Worm (Caenorhabditis elegans) whole organism, L4 larva: ENCODE data around the gene srw-90.

Experiments
- F37D6.2 ChIP-seq: sonication (generic microtip); optimal IDR thresholded peaks from 2 replicates; lab custom pipeline; 2016; ENCODE audit warnings: mild to moderate bottlenecking, missing genetic modification characterization, missing compliant biosample characterization
- F44E2.7 ChIP-seq: fragments of 200-800 bp; sonication (Bioruptor generic); IDR thresholded peaks from 2 replicates; pipeline ENCODE4 v2.1.2; 2022; ENCODE audit warnings: missing genetic modification characterization, missing compliant biosample characterization
- T20F7.1 ChIP-seq: fragments of 200-800 bp; sonication (Bioruptor generic); optimal IDR thresholded peaks from 2 replicates; lab custom pipeline; 2018; ENCODE audit warnings: mild to moderate bottlenecking, missing genetic modification characterization, missing compliant biosample characterization
- aly-2 ChIP-seq: sonication (generic microtip); optimal IDR thresholded peaks from 2 replicates; lab custom pipeline; 2018; ENCODE audit warnings: missing biosample characterization, missing genetic modification characterization
- attf-4 ChIP-seq: sonication (generic microtip); optimal IDR thresholded peaks from 3 replicates; lab custom pipeline; 2017; ENCODE audit warnings: missing biosample characterization, missing genetic modification characterization
- ces-1 ChIP-seq: fragments of 150-350 bp; sonication (generic microtip); optimal IDR thresholded peaks from 4 replicates; lab custom pipeline; 2014; ENCODE audit warnings: missing biosample characterization, missing genetic modification reagents, missing genetic modification characterization
- daf-16 ChIP-seq, 3 experiments: sonication (generic microtip); optimal IDR thresholded peaks; 2 replicates each; lab custom pipeline; 2016 to 2017; ENCODE audit warnings: missing genetic modification characterization in 3 of 3, missing genetic modification reagents in 3 of 3, mild to moderate bottlenecking in 2 of 3, missing compliant biosample characterization in 2 of 3, missing biosample characterization in 1 of 3, moderate library complexity in 1 of 3
- daf-8 ChIP-seq: fragments of 200-800 bp; sonication (Bioruptor generic); IDR thresholded peaks from 2 replicates; pipeline ENCODE4 v1.3.6; 2022; ENCODE audit warnings: missing genetic modification characterization, missing compliant biosample characterization
- dmd-8 ChIP-seq: fragments of 200-800 bp; sonication (Bioruptor generic); IDR thresholded peaks from 2 replicates; pipeline ENCODE4 v1.3.6; 2022; ENCODE audit warnings: missing genetic modification characterization, missing compliant biosample characterization
- dmd-9 ChIP-seq: fragments of 200-800 bp; sonication (Bioruptor generic); IDR thresholded peaks from 2 replicates; pipeline ENCODE4 v1.3.6; 2022; ENCODE audit warnings: missing genetic modification reagents, missing genetic modification characterization, missing compliant biosample characterization
- dve-1 ChIP-seq: sonication (generic microtip); optimal IDR thresholded peaks from 2 replicates; lab custom pipeline; 2017; ENCODE audit warnings: antibody characterized with exemption, mild to moderate bottlenecking, missing genetic modification characterization, missing compliant biosample characterization; ENCODE audit not compliant: insufficient read depth
- egl-27 ChIP-seq: sonication (generic microtip); optimal IDR thresholded peaks from 3 replicates; lab custom pipeline; 2017; ENCODE audit warnings: missing biosample characterization, missing genetic modification reagents, missing genetic modification characterization
- fos-1 ChIP-seq: fragments of 150-350 bp; optimal IDR thresholded peaks from 2 replicates; lab custom pipeline; 2014; ENCODE audit warnings: missing biosample characterization, missing genetic modification characterization
- hlh-11 ChIP-seq: fragments of 200-800 bp; sonication (Bioruptor generic); optimal IDR thresholded peaks from 2 replicates; lab custom pipeline; 2018; ENCODE audit warnings: mild to moderate bottlenecking, missing genetic modification characterization, missing compliant biosample characterization
- jun-1 ChIP-seq: fragments of 150-350 bp; optimal IDR thresholded peaks from 2 replicates; lab custom pipeline; 2014; ENCODE audit warnings: missing biosample characterization, missing genetic modification reagents, missing genetic modification characterization
- lin-29 ChIP-seq: fragments of 200-800 bp; sonication (Bioruptor generic); IDR thresholded peaks from 2 replicates; pipeline ENCODE4 v1.3.6; 2022; ENCODE audit warnings: missing genetic modification reagents, missing genetic modification characterization, missing compliant biosample characterization
- lin-38 ChIP-seq: fragments of 200-800 bp; sonication (Bioruptor generic); IDR thresholded peaks from 2 replicates; pipeline ENCODE4 v1.3.6; 2022; ENCODE audit warnings: missing genetic modification reagents, missing genetic modification characterization, missing compliant biosample characterization
- lin-39 ChIP-seq: fragments of 150-350 bp; optimal IDR thresholded peaks from 2 replicates; lab custom pipeline; 2014; ENCODE audit warnings: missing biosample characterization, missing genetic modification reagents, missing genetic modification characterization
- lsy-2 ChIP-seq, 2 experiments: fragments of 150-350 bp in 1 of 2; sonication (generic microtip) in 1 of 2; optimal IDR thresholded peaks; 2 replicates each; lab custom pipeline; 2014 to 2017; ENCODE audit warnings: missing biosample characterization in 2 of 2, missing genetic modification characterization in 2 of 2
- madf-9 ChIP-seq: fragments of 200-800 bp; sonication (Bioruptor generic); conservative IDR thresholded peaks from 2 replicates; pipeline ENCODE4 v1.3.6; 2022; ENCODE audit warnings: missing genetic modification reagents, missing genetic modification characterization, missing compliant biosample characterization
- mxl-3 ChIP-seq: fragments of 200-800 bp; sonication (Bioruptor generic); optimal IDR thresholded peaks from 2 replicates; lab custom pipeline; 2018; ENCODE audit warnings: mild to moderate bottlenecking, missing genetic modification characterization, missing compliant biosample characterization
- nhr-11 ChIP-seq: fragments of 150-350 bp; optimal IDR thresholded peaks from 2 replicates; lab custom pipeline; 2014; ENCODE audit warnings: missing biosample characterization, missing genetic modification characterization
- nhr-237 ChIP-seq: sonication (generic microtip); optimal IDR thresholded peaks from 2 replicates; lab custom pipeline; 2017; ENCODE audit warnings: missing biosample characterization, missing genetic modification characterization
- nhr-28 ChIP-seq: fragments of 150-350 bp; optimal IDR thresholded peaks from 2 replicates; lab custom pipeline; 2014; ENCODE audit warnings: missing biosample characterization, missing genetic modification characterization
- nhr-41 ChIP-seq: fragments of 200-800 bp; sonication (Bioruptor generic); IDR thresholded peaks from 2 replicates; pipeline ENCODE4 v1.3.6; 2022; ENCODE audit warnings: missing genetic modification reagents, missing genetic modification characterization, missing compliant biosample characterization
- nhr-76 ChIP-seq: fragments of 150-350 bp; optimal IDR thresholded peaks from 2 replicates; lab custom pipeline; 2014; ENCODE audit warnings: missing biosample characterization, missing genetic modification characterization
- php-3 ChIP-seq: fragments of 200-800 bp; sonication (Bioruptor generic); IDR thresholded peaks from 2 replicates; pipeline ENCODE4 v1.3.6; 2022; ENCODE audit warnings: missing genetic modification reagents, missing genetic modification characterization, missing compliant biosample characterization
- pqm-1 ChIP-seq: sonication (generic microtip); optimal IDR thresholded peaks from 2 replicates; lab custom pipeline; 2017; ENCODE audit warnings: missing biosample characterization, missing genetic modification characterization
- rbr-2 ChIP-seq: sonication (generic microtip); optimal IDR thresholded peaks from 2 replicates; lab custom pipeline; 2016; ENCODE audit warnings: missing genotype, missing genetic modification characterization, missing compliant biosample characterization
- saeg-2 ChIP-seq: fragments of 200-800 bp; sonication (Bioruptor generic); IDR thresholded peaks from 2 replicates; pipeline ENCODE4 v1.3.6; 2022; ENCODE audit warnings: missing genetic modification reagents, missing genetic modification characterization, missing compliant biosample characterization
- skn-1 ChIP-seq: fragments of 150-350 bp; optimal IDR thresholded peaks from 2 replicates; lab custom pipeline; 2014; ENCODE audit warnings: missing biosample characterization, missing genetic modification characterization
- tag-97 ChIP-seq: fragments of 200-800 bp; sonication (Bioruptor generic); IDR thresholded peaks from 2 replicates; pipeline ENCODE4 v1.3.6; 2022; ENCODE audit warnings: missing genetic modification characterization, missing compliant biosample characterization
- tra-1 ChIP-seq: fragments of 200-800 bp; sonication (Bioruptor generic); IDR thresholded peaks from 2 replicates; pipeline ENCODE4 v1.3.6; 2022; ENCODE audit warnings: missing genetic modification reagents, missing genetic modification characterization, missing compliant biosample characterization
- unc-130 ChIP-seq: sonication (generic microtip); optimal IDR thresholded peaks from 2 replicates; lab custom pipeline; 2016; ENCODE audit warnings: missing genetic modification reagents, missing genetic modification characterization, missing compliant biosample characterization
- unc-62 ChIP-seq, 3 experiments: fragments of 150-350 bp in 1 of 3; sonication (generic microtip); optimal IDR thresholded peaks in 2 of 3; peaks in 1 of 3; 1 replicate in 1 of 3; 2 replicates in 2 of 3; lab custom pipeline; 2014 to 2017; ENCODE audit warnings: missing biosample characterization in 3 of 3, missing genetic modification characterization in 3 of 3, missing genetic modification reagents in 3 of 3, missing genotype in 1 of 3
- zfp-3 ChIP-seq: fragments of 200-800 bp; sonication (Bioruptor generic); conservative IDR thresholded peaks from 2 replicates; pipeline ENCODE4 v1.3.6; 2022; ENCODE audit warnings: missing genetic modification reagents, missing genetic modification characterization, missing compliant biosample characterization
- zip-11 ChIP-seq: fragments of 200-800 bp; sonication (Bioruptor generic); IDR thresholded peaks from 2 replicates; pipeline ENCODE4 v1.3.6; 2022; ENCODE audit warnings: missing genetic modification characterization, missing compliant biosample characterization
- zip-2 ChIP-seq: fragments of 150-350 bp; optimal IDR thresholded peaks from 2 replicates; lab custom pipeline; 2014; ENCODE audit warnings: missing biosample characterization, missing genetic modification characterization

srw-90 gene

DNA sequence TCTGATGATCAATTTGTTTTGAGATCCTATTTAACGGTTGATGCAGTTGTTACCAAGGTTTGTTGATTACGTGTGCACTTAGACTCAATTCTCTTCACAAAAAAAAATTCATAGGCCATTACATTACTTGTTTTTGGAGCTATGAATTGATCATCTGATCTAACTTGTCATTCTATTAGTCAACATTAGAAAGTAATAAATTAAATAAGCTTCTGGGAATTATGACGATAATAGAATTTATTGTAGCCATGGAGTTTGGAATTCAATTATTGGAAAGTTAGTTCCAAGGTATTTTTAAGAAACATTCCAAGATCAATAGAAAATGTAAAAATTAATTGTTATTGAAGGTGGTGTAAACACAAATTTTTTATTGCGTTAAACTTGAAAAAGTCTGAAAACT, 16.4 kb downstream of the srw-90 start:
- TF ChIP-seq fos-1 (no peak), nhr-41 (GFP tag; lab: Robert Waterston, UW) (no peak), ces-1 (GFP tag; lab: Kevin White, UChicago) (peak; percentile 5)

ce11 chrV:1719927-1720326, 18.1 kb downstream of the srw-90 start, which contains the start of gene srw-102:
TSS of gene srw-102 (plus strand) at chrV:1720227.
- TF ChIP-seq zip-2 (tag; lab: Kevin White, UChicago), result no peak
- no peak for TF ChIP-seq zfp-3
- TF ChIP-seq pqm-1 (tag; lab: Kevin White, UChicago), result no peak
- no peak for TF ChIP-seq mxl-3 (GFP tag; lab: Kevin White, UChicago)
- no peak for TF ChIP-seq dmd-8 (GFP tag; lab: Robert Waterston, UW)
- no peak for TF ChIP-seq nhr-11 (tag; lab: Kevin White, UChicago)
- no peak for TF ChIP-seq dmd-9 (GFP tag; lab: Robert Waterston, UW)
- no peak for TF ChIP-seq hlh-11 (tag; lab: Kevin White, UChicago)
- TF ChIP-seq tag-97, result no peak
- TF ChIP-seq F37D6.2 (tag; lab: Kevin White, UChicago), result no peak
- no peak for TF ChIP-seq zip-11 (GFP tag; lab: Robert Waterston, UW)
- no peak for TF ChIP-seq lin-29 (GFP tag; lab: Robert Waterston, UW)
- TF ChIP-seq saeg-2 (GFP tag; lab: Robert Waterston, UW), result no peak
- no peak for TF ChIP-seq T20F7.1 (GFP tag; lab: Kevin White, UChicago)
- TF ChIP-seq lin-39 (tag; lab: Kevin White, UChicago), result no peak
- TF ChIP-seq, all 104 proteins: peak for 0

ce11 chrV:1721966-1722365, 20.1 kb downstream of the srw-90 start, which contains the start of gene srw-101:
TSS of gene srw-101 (plus strand) at chrV:1722266.
- TF ChIP-seq rbr-2 (tag; lab: Kevin White, UChicago), result no peak
- no peak for TF ChIP-seq aly-2 (tag; lab: Kevin White, UChicago)
- no peak for TF ChIP-seq jun-1
- no peak for TF ChIP-seq lsy-2 (tag; optimal IDR thresholded peaks at IDR 0.05; lab: Kevin White, UChicago)
- no peak for TF ChIP-seq tra-1 (GFP tag; lab: Robert Waterston, UW)
- TF ChIP-seq daf-8, result no peak
- no peak for TF ChIP-seq lin-38 (GFP tag; lab: Robert Waterston, UW)
- no peak for TF ChIP-seq dve-1 (tag; lab: Kevin White, UChicago)
- TF ChIP-seq daf-16 (GFP tag; optimal IDR thresholded peaks at IDR 0.05; lab: Kevin White, UChicago), result no peak
- TF ChIP-seq daf-16 (tag; optimal IDR thresholded peaks at IDR 0.05; lab: Kevin White, UChicago), result no peak
- TF ChIP-seq egl-27 (tag; lab: Kevin White, UChicago), result no peak
- TF ChIP-seq dmd-8 (GFP tag; lab: Robert Waterston, UW), result no peak
- TF ChIP-seq php-3 (GFP tag; lab: Robert Waterston, UW), result no peak
- TF ChIP-seq, all 104 proteins: peak for 0

DNA sequence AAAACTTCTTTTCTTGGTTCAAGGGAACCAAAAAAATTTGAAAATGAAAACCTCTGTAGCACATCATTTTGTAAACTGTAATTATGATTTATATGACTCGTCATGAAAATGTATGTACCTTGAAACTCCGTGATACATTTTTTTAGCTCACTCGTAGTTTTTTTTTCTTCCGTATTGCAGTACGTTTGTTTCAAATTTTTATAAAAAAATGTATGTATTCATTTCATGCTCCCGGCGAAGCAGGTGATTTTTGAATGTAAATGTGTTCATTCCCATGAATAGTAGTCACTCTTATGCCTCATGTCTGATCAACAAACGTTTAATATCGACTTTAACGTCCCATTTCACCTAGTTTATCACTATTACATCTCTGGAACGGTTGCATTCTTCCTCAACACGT, 23.5 kb downstream of the srw-90 start, which contains the start of gene sri-27:
sri-27 (plus strand) TSS at position 301 of the 400 bp plus-strand sequence.
- TF ChIP-seq madf-9, result no peak
- no peak for TF ChIP-seq unc-130 (GFP tag; lab: Kevin White, UChicago)
- TF ChIP-seq nhr-76, result no peak
- TF ChIP-seq attf-4 (tag; lab: Kevin White, UChicago), result no peak
- TF ChIP-seq F44E2.7 (GFP tag; lab: Robert Waterston, UW), result no peak
- TF ChIP-seq, all 104 proteins: peak for 0

DNA sequence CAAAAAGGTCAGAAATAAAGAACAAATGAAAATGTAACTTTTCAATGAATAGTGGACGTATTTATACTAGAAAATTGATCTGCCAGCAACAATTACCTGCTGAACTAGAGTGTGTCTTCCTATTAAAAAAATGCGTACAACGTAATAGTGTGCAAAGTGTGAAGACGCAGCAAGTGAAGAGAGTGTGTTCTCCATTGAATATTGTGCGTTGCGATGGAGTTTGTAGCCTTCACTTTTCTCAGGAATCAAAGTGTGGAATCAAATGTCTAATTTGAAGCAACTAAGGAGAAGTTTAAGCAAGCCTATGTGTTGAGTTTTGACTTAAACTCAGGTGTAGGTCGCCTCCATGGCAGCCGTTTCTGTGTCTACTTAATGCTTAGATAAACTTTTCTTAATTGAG, 30.1 kb downstream of the srw-90 start, which contains the start of gene gst-21:
gst-21 (minus strand) TSS at position 101 of the 400 bp plus-strand sequence.
- no peak for TF ChIP-seq nhr-237
- TF ChIP-seq skn-1 (tag; lab: Kevin White, UChicago), result no peak
- peak in 1 of 2 experiments; percentile 15 for TF ChIP-seq unc-62 (GFP tag; optimal IDR thresholded peaks at IDR 0.05 in 1 of 2; lab: Kevin White, UChicago)
- TF ChIP-seq unc-62 (tag; optimal IDR thresholded peaks at IDR 0.05; lab: Kevin White, UChicago), result no peak
- peak; percentile 65 for TF ChIP-seq nhr-28 (tag; lab: Kevin White, UChicago)
